Worm (Caenorhabditis elegans) whole organism, young adult: ENCODE results near the gene nspf-3.

ENCODE experiments used
- C17E4.6 ChIP-seq: fragments of 200-800 bp; sonication (Bioruptor generic); IDR thresholded peaks from 2 replicates; pipeline ENCODE4 v1.3.6; 2022; ENCODE audit warnings: missing genetic modification reagents, missing genetic modification characterization, missing compliant biosample characterization
- F10E7.11 ChIP-seq: sonication (generic microtip); optimal IDR thresholded peaks from 2 replicates; lab custom pipeline; 2017; ENCODE audit warnings: mild to moderate bottlenecking, missing genetic modification characterization, moderate library complexity, missing compliant biosample characterization
- F33H1.4 ChIP-seq: fragments of 200-800 bp; sonication (Bioruptor generic); IDR thresholded peaks from 2 replicates; pipeline ENCODE4 v1.3.6; 2022; ENCODE audit warnings: missing genetic modification reagents, missing genetic modification characterization, missing compliant biosample characterization
- F37B4.10 ChIP-seq: fragments of 200-800 bp; sonication (Bioruptor generic); IDR thresholded peaks from 2 replicates; pipeline ENCODE4 v1.3.6; 2022; ENCODE audit warnings: missing genetic modification characterization, missing compliant biosample characterization
- F57C9.4 ChIP-seq: sonication (generic microtip); optimal IDR thresholded peaks from 2 replicates; lab custom pipeline; 2017; ENCODE audit warnings: mild to moderate bottlenecking, missing genetic modification characterization, missing compliant biosample characterization
- K11D2.4 ChIP-seq: fragments of 200-800 bp; sonication (Bioruptor generic); IDR thresholded peaks from 2 replicates; pipeline ENCODE4 v1.3.6; 2022; ENCODE audit warnings: missing genetic modification reagents, missing genetic modification characterization, missing compliant biosample characterization
- T26A5.8 ChIP-seq: sonication (generic microtip); optimal IDR thresholded peaks from 2 replicates; lab custom pipeline; 2016; ENCODE audit warnings: missing genetic modification characterization, missing compliant biosample characterization
- Y53F4B.3 ChIP-seq: fragments of 200-800 bp; sonication (Bioruptor generic); IDR thresholded peaks from 2 replicates; pipeline ENCODE4 v1.3.6; 2022; ENCODE audit warnings: missing genetic modification reagents, missing genetic modification characterization, missing compliant biosample characterization
- Y67H2A.10 ChIP-seq: fragments of 200-800 bp; sonication (Bioruptor generic); conservative IDR thresholded peaks from 2 replicates; pipeline ENCODE4 v1.3.6; 2022; ENCODE audit warnings: missing genetic modification reagents, missing genetic modification characterization, missing compliant biosample characterization
- aptf-3 ChIP-seq: fragments of 200-800 bp; sonication (Bioruptor generic); IDR thresholded peaks from 2 replicates; pipeline ENCODE4 v1.3.6; 2022; ENCODE audit warnings: missing genetic modification characterization, missing compliant biosample characterization
- die-1 ChIP-seq: sonication (generic microtip); optimal IDR thresholded peaks from 2 replicates; lab custom pipeline; 2016; ENCODE audit warnings: missing genotype, mild to moderate bottlenecking, missing genetic modification characterization, missing compliant biosample characterization
- efl-1 ChIP-seq: fragments of 150-350 bp; optimal IDR thresholded peaks from 2 replicates; lab custom pipeline; 2014; ENCODE audit warnings: missing biosample characterization, missing genetic modification reagents, missing genetic modification characterization
- egl-18 ChIP-seq: fragments of 200-800 bp; sonication (Bioruptor generic); IDR thresholded peaks from 2 replicates; pipeline ENCODE4 v1.3.6; 2022; ENCODE audit warnings: missing genetic modification reagents, missing genetic modification characterization, missing compliant biosample characterization
- egl-44 ChIP-seq: fragments of 200-800 bp; sonication (Bioruptor generic); IDR thresholded peaks from 2 replicates; pipeline ENCODE4 v1.3.6; 2022; ENCODE audit warnings: missing genetic modification reagents, missing genetic modification characterization, missing compliant biosample characterization
- egrh-3 ChIP-seq: fragments of 200-800 bp; sonication (Bioruptor generic); IDR thresholded peaks from 2 replicates; pipeline ENCODE4 v1.3.6; 2022; ENCODE audit warnings: missing genetic modification reagents, missing genetic modification characterization, missing compliant biosample characterization
- ets-4 ChIP-seq: fragments of 200-800 bp; sonication (Bioruptor generic); optimal IDR thresholded peaks from 2 replicates; lab custom pipeline; 2018; ENCODE audit warnings: mild to moderate bottlenecking, missing genetic modification characterization, missing compliant biosample characterization
- fkh-3 ChIP-seq: sonication (generic microtip); optimal IDR thresholded peaks from 2 replicates; lab custom pipeline; 2016; ENCODE audit warnings: mild to moderate bottlenecking, missing genetic modification characterization, missing compliant biosample characterization
- hrde-1 ChIP-seq: sonication (generic microtip); optimal IDR thresholded peaks from 2 replicates; lab custom pipeline; 2016; ENCODE audit warnings: missing genetic modification characterization, mild to moderate bottlenecking, missing compliant biosample characterization, moderate library complexity, missing genotype, missing genetic modification reagents, borderline replicate concordance
- let-607 ChIP-seq, 2 experiments: fragments of 200-800 bp in 1 of 2; sonication (Bioruptor generic) in 1 of 2; sonication (generic microtip) in 1 of 2; optimal IDR thresholded peaks; 2 replicates each; lab custom pipeline; 2016 to 2018; ENCODE audit warnings: mild to moderate bottlenecking in 2 of 2, missing compliant biosample characterization in 2 of 2, missing genetic modification characterization in 2 of 2, moderate library complexity in 2 of 2, missing genotype in 1 of 2
- lin-35 ChIP-seq, 3 experiments: fragments of 150-350 bp in 2 of 3; sonication (generic microtip) in 1 of 3; optimal IDR thresholded peaks; 2 replicates each; lab custom pipeline; 2014 to 2018; ENCODE audit warnings: missing biosample characterization in 3 of 3, missing genetic modification characterization in 3 of 3, missing genetic modification reagents in 3 of 3
- lir-1 ChIP-seq: fragments of 200-800 bp; sonication (Bioruptor generic); conservative IDR thresholded peaks from 2 replicates; pipeline ENCODE4 v1.3.6; 2022; ENCODE audit warnings: missing genetic modification reagents, missing genetic modification characterization, missing compliant biosample characterization
- madf-10 ChIP-seq: sonication (generic microtip); optimal IDR thresholded peaks from 2 replicates; lab custom pipeline; 2016; ENCODE audit warnings: mild to moderate bottlenecking, missing genetic modification characterization, missing compliant biosample characterization
- mel-28 ChIP-seq: sonication (generic microtip); optimal IDR thresholded peaks from 2 replicates; lab custom pipeline; 2016; ENCODE audit warnings: borderline replicate concordance, mild to moderate bottlenecking, missing genetic modification characterization, missing compliant biosample characterization
- nfya-2 ChIP-seq: fragments of 200-800 bp; sonication (Bioruptor generic); IDR thresholded peaks from 2 replicates; pipeline ENCODE4 v1.3.6; 2022; ENCODE audit warnings: missing genetic modification reagents, missing genetic modification characterization, missing compliant biosample characterization
- nhr-90 ChIP-seq: sonication (generic microtip); optimal IDR thresholded peaks from 2 replicates; lab custom pipeline; 2016; ENCODE audit warnings: missing genotype, mild to moderate bottlenecking, missing genetic modification characterization, missing compliant biosample characterization
- rec-8 ChIP-seq, 2 experiments: sonication (generic microtip); optimal IDR thresholded peaks; 2 replicates each; lab custom pipeline; 2016; ENCODE audit warnings: mild to moderate bottlenecking in 2 of 2, missing genetic modification characterization in 2 of 2, missing genetic modification reagents in 2 of 2, missing genotype in 2 of 2, missing biosample characterization in 1 of 2, missing compliant biosample characterization in 1 of 2, moderate library complexity in 1 of 2
- sdz-38 ChIP-seq: sonication (generic microtip); optimal IDR thresholded peaks from 2 replicates; lab custom pipeline; 2016; ENCODE audit warnings: missing genotype, missing genetic modification characterization, missing compliant biosample characterization
- snpc-1.1 ChIP-seq: sonication (generic microtip); optimal IDR thresholded peaks from 2 replicates; lab custom pipeline; 2017; ENCODE audit warnings: missing genetic modification characterization, mild to moderate bottlenecking, missing compliant biosample characterization, antibody characterized with exemption, moderate library complexity, missing genotype, missing genetic modification reagents; ENCODE audit not compliant: insufficient read depth
- sptf-2 ChIP-seq: fragments of 200-800 bp; sonication (Bioruptor generic); optimal IDR thresholded peaks from 2 replicates; lab custom pipeline; 2018; ENCODE audit warnings: mild to moderate bottlenecking, missing genetic modification characterization, missing compliant biosample characterization
- unc-62 ChIP-seq: fragments of 150-350 bp; optimal IDR thresholded peaks from 2 replicates; lab custom pipeline; 2014; ENCODE audit warnings: missing biosample characterization, missing genetic modification reagents, missing genetic modification characterization
- xnd-1 ChIP-seq: sonication (generic microtip); optimal IDR thresholded peaks from 2 replicates; lab custom pipeline; 2016; ENCODE audit warnings: missing genotype, missing genetic modification reagents, missing genetic modification characterization, missing compliant biosample characterization
- zfh-2 ChIP-seq: fragments of 200-800 bp; sonication (Bioruptor generic); conservative IDR thresholded peaks from 2 replicates; pipeline ENCODE4 v1.3.6; 2022; ENCODE audit warnings: missing genetic modification reagents, missing genetic modification characterization, missing compliant biosample characterization
- zim-3 ChIP-seq: sonication (generic microtip); optimal IDR thresholded peaks from 2 replicates; lab custom pipeline; 2017; ENCODE audit warnings: mild to moderate bottlenecking, missing genetic modification characterization, moderate library complexity, missing compliant biosample characterization
- ztf-3 ChIP-seq: fragments of 200-800 bp; sonication (Bioruptor generic); optimal IDR thresholded peaks from 2 replicates; lab custom pipeline; 2018; ENCODE audit warnings: mild to moderate bottlenecking, missing genetic modification characterization, missing compliant biosample characterization
- ztf-6 ChIP-seq: fragments of 200-800 bp; sonication (Bioruptor generic); IDR thresholded peaks from 2 replicates; pipeline ENCODE4 v1.3.6; 2022; ENCODE audit warnings: missing genetic modification reagents, missing genetic modification characterization, missing compliant biosample characterization

The nspf-3 gene

DNA sequence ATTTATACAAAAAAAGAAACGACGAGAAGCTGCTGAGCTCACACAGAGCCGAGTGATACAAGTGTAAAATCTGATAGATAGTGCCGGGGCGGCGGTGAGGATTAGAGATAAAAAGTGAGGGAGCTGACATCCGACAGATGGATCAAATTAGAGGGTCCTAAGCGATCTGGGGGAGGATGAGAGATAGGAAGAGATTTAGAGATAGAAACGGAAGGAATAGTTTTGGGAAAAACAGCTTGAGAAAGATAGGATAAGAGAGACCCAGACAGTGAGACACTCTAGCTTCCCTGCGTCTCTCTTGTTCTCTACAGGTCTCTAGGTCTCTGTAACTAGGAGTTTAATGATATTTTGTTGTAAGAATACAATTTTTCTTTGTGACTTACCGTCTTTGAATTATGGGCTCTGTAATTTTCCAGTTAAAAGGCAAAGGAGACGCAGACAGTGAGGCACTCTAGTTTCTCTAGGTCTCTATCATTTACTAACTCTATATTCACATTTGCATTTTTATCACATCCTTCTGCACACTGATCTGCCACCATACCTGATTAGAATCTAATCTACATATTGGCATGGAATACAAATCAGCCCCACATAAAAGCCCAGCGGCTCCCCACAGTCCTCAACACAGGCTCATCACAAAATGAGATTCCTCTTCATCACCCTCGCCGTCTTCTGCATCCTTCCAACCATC, 2.9 kb downstream of the nspf-3 start, which contains the start of the genes sup-9 and nspf-1:
TSS of gene sup-9 (minus strand) at position 43 of the 691 bp plus-strand sequence.
TSS of gene nspf-1 (plus strand) at position 641 of the 691 bp plus-strand sequence.
- TF ChIP-seq zfh-2, result no peak
- no peak for TF ChIP-seq die-1 (tag; lab: Kevin White, UChicago)
- TF ChIP-seq hrde-1 (tag; lab: Kevin White, UChicago), result no peak
- TF ChIP-seq F37B4.10 (GFP tag; lab: Robert Waterston, UW), result no peak
- no peak for TF ChIP-seq lin-35 (GFP tag; optimal IDR thresholded peaks at IDR 0.05; lab: Kevin White, UChicago)
- TF ChIP-seq aptf-3, result no peak
- no peak for TF ChIP-seq F57C9.4
- no peak for TF ChIP-seq Y53F4B.3 (GFP tag; lab: Robert Waterston, UW)
- TF ChIP-seq unc-62 (GFP tag; lab: Kevin White, UChicago), result no peak
- TF ChIP-seq sptf-2 (GFP tag; lab: Kevin White, UChicago), result no peak
- TF ChIP-seq F33H1.4 (GFP tag; lab: Robert Waterston, UW), result no peak
- no peak for TF ChIP-seq snpc-1.1
- TF ChIP-seq F10E7.11 (tag; lab: Kevin White, UChicago), result no peak
- no peak for TF ChIP-seq mel-28 (tag; lab: Kevin White, UChicago)
- no peak for TF ChIP-seq ztf-6 (GFP tag; lab: Robert Waterston, UW)
- TF ChIP-seq sdz-38 (tag; lab: Kevin White, UChicago), result no peak
- no peak for TF ChIP-seq ets-4
- TF ChIP-seq, all 124 proteins: peak for 0

DNA sequence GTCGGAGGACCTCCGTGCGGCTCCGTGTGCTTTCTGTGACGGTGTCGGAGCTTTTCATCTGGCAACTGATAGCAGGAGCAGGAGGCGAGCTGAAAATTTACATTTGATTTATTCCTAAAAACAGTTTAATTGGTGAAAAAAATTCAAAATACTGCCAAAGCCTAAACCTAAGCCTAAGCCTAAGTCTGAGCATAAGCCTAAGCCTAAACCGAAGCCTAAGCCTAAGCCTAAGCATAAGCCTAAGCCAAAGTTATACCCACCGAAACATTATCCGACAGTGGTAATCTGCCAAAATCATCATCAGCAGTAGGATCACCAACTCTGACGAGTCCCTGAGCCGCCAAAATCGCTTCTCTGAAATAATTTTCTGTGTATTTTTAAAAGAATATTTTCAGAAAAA, 5.2 kb downstream of the nspf-3 start:
- TF ChIP-seq nhr-90 (tag; lab: Kevin White, UChicago) (no peak), let-607 (tag; optimal IDR thresholded peaks at IDR 0.05; lab: Kevin White, UChicago) (no peak), rec-8 (tag; optimal IDR thresholded peaks at IDR 0.05; lab: Kevin White, UChicago) (no peak), xnd-1 (no peak), Y67H2A.10 (no peak), egrh-3 (GFP tag; lab: Robert Waterston, UW) (no peak), K11D2.4 (no peak), C17E4.6 (GFP tag; lab: Robert Waterston, UW) (no peak), zim-3 (no peak), aptf-3 (no peak), egl-44 (GFP tag; lab: Robert Waterston, UW) (no peak), lir-1 (GFP tag; lab: Robert Waterston, UW) (no peak), ztf-3 (GFP tag; lab: Kevin White, UChicago) (no peak)

DNA sequence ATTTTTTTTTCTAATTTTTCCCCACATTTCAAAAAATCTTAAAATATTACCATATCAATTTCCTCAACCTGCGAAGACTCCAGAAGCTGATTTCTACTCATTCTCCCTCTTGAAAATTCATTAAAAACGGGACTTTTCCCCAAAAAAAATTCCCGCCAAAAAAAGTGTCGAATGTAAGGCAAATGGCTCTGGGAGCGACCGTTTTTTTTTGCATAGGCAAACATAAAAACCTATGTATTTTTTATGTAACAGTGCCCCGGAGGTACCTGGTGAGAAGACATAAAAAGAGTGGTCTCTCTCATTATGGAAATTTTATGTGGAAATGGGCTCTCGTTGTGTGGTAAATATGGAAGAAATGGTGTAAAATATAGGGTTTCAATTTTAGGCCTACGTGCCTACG, 5.8 kb downstream of the nspf-3 start, which contains the start of gene ceh-87:
TSS of gene ceh-87 (minus strand) at position 101 of the 400 bp plus-strand sequence.
- TF ChIP-seq ztf-6 (GFP tag; lab: Robert Waterston, UW), result no peak
- TF ChIP-seq rec-8 (tag; optimal IDR thresholded peaks at IDR 0.05; lab: Kevin White, UChicago), result no peak
- no peak for TF ChIP-seq T26A5.8 (tag; lab: Kevin White, UChicago)
- TF ChIP-seq madf-10 (tag; lab: Kevin White, UChicago), result no peak
- no peak for TF ChIP-seq fkh-3 (tag; lab: Kevin White, UChicago)
- TF ChIP-seq sptf-2 (GFP tag; lab: Kevin White, UChicago), result no peak
- no peak for TF ChIP-seq egl-18 (GFP tag; lab: Robert Waterston, UW)
- TF ChIP-seq nfya-2 (GFP tag; lab: Robert Waterston, UW), result no peak
- TF ChIP-seq efl-1 (GFP tag; lab: Kevin White, UChicago), result no peak
- TF ChIP-seq, all 124 proteins: peak for 0
